Worm (Caenorhabditis elegans) whole organism, L2 larva: ENCODE data around the gene mab-23.

ENCODE experiments used
- crh-2 ChIP-seq: sonication (generic microtip); optimal IDR thresholded peaks from 2 replicates; lab custom pipeline; 2017; ENCODE audit warnings: missing biosample characterization, missing genetic modification characterization
- egl-27 ChIP-seq: sonication (generic microtip); optimal IDR thresholded peaks from 3 replicates; lab custom pipeline; 2017; ENCODE audit warnings: missing biosample characterization, missing genetic modification reagents, missing genetic modification characterization
- peb-1 ChIP-seq: fragments of 150-350 bp; optimal IDR thresholded peaks from 2 replicates; lab custom pipeline; 2014; ENCODE audit warnings: missing biosample characterization, missing genetic modification characterization

ce11 chrV:10661417-10661945 is 28.6 kb downstream of the mab-23 start, which contains the start of gene sqv-4:
- TF ChIP-seq peb-1 (tag; lab: Kevin White, UChicago): no peak
- TF ChIP-seq crh-2 (tag; lab: Kevin White, UChicago): no peak
- TF ChIP-seq egl-27 (tag; lab: Kevin White, UChicago): no peak
